Fruit fly (Drosophila melanogaster) whole organism, embryonic: Measurements from ENCODE around the gene Cdc14.

Experiments used
- B-H2 ChIP-seq: fragments of 200-800 bp; sonication (Bioruptor generic); optimal IDR thresholded peaks from 2 replicates; lab custom pipeline; 2018; ENCODE audit warnings: missing biosample characterization, mild to moderate bottlenecking, missing genetic modification characterization
- Bdp1 ChIP-seq: fragments of 200-800 bp; sonication (Bioruptor generic); optimal IDR thresholded peaks from 3 replicates; lab custom pipeline; 2016; ENCODE audit warnings: missing biosample characterization, missing genetic modification characterization
- C15 ChIP-seq: fragments of 200-800 bp; sonication (Bioruptor generic); IDR thresholded peaks from 3 replicates; pipeline ENCODE4 v1.3.6; 2022; ENCODE audit warnings: missing biosample characterization, missing genetic modification characterization
- CG10147 ChIP-seq: fragments of 200-800 bp; sonication (Bioruptor generic); optimal IDR thresholded peaks from 2 replicates; lab custom pipeline; 2019; ENCODE audit warnings: missing biosample characterization, mild to moderate bottlenecking, missing genetic modification characterization, moderate library complexity
- CG14050 ChIP-seq: fragments of 200-800 bp; sonication (Bioruptor generic); IDR thresholded peaks from 3 replicates; pipeline ENCODE4 v1.3.6; 2022; ENCODE audit warnings: missing biosample characterization, missing genetic modification characterization
- CG1602 ChIP-seq: fragments of 200-800 bp; sonication (Bioruptor generic); optimal IDR thresholded peaks from 3 replicates; lab custom pipeline; 2016; ENCODE audit warnings: missing biosample characterization, missing genetic modification characterization
- CG17328 ChIP-seq: fragments of 200-800 bp; sonication (Bioruptor generic); IDR thresholded peaks from 2 replicates; pipeline ENCODE4 v1.3.6; 2022; ENCODE audit warnings: missing biosample characterization, missing genetic modification characterization
- CG17359 ChIP-seq: fragments of 200-800 bp; sonication (Bioruptor generic); optimal IDR thresholded peaks from 3 replicates; lab custom pipeline; 2018; ENCODE audit warnings: missing biosample characterization, mild to moderate bottlenecking, missing genetic modification characterization, moderate library complexity
- CG17361 ChIP-seq: fragments of 200-800 bp; sonication (Bioruptor generic); IDR thresholded peaks from 3 replicates; pipeline ENCODE4 v1.3.6; 2022; ENCODE audit warnings: missing biosample characterization, missing genetic modification characterization
- CG2889 ChIP-seq: fragments of 200-800 bp; sonication (Bioruptor generic); IDR thresholded peaks from 3 replicates; pipeline ENCODE4 v1.3.6; 2022; ENCODE audit warnings: missing biosample characterization, missing genetic modification characterization
- CG30020 ChIP-seq: fragments of 200-800 bp; optimal IDR thresholded peaks from 2 replicates; lab custom pipeline; 2019; ENCODE audit warnings: missing biosample characterization, mild to moderate bottlenecking, missing genetic modification characterization, moderate library complexity
- CG3163 ChIP-seq: fragments of 200-800 bp; sonication (Bioruptor generic); optimal IDR thresholded peaks from 3 replicates; lab custom pipeline; 2016; ENCODE audit warnings: missing biosample characterization, missing genetic modification characterization
- CG4282 ChIP-seq: fragments of 200-800 bp; sonication (Bioruptor generic); optimal IDR thresholded peaks from 2 replicates; lab custom pipeline; 2016; ENCODE audit warnings: missing biosample characterization, missing genetic modification characterization
- CG4360 ChIP-seq: fragments of 200-800 bp; sonication (Bioruptor generic); IDR thresholded peaks from 2 replicates; pipeline ENCODE4 v1.3.6; 2022; ENCODE audit warnings: missing biosample characterization, missing genetic modification characterization
- CG43689 ChIP-seq: fragments of 200-800 bp; sonication (Bioruptor generic); IDR thresholded peaks from 2 replicates; pipeline ENCODE4 v1.3.6; 2022; ENCODE audit warnings: missing biosample characterization, missing genetic modification characterization
- CG8089 ChIP-seq: fragments of 200-800 bp; sonication (Bioruptor generic); optimal IDR thresholded peaks from 3 replicates; lab custom pipeline; 2016; ENCODE audit warnings: missing biosample characterization, missing genetic modification characterization
- CG9215 ChIP-seq: fragments of 200-800 bp; sonication (Bioruptor generic); IDR thresholded peaks from 2 replicates; pipeline ENCODE4 v1.3.6; 2022; ENCODE audit warnings: missing biosample characterization, missing genetic modification characterization
- CG9797 ChIP-seq: fragments of 200-800 bp; sonication (Bioruptor generic); optimal IDR thresholded peaks from 3 replicates; lab custom pipeline; 2018; ENCODE audit warnings: missing biosample characterization, mild to moderate bottlenecking, missing genetic modification characterization
- Dip3 ChIP-seq: fragments of 200-800 bp; sonication (Bioruptor generic); optimal IDR thresholded peaks from 3 replicates; lab custom pipeline; 2016; ENCODE audit warnings: missing biosample characterization, missing genetic modification characterization
- Fer3 ChIP-seq: fragments of 200-800 bp; sonication (Bioruptor generic); optimal IDR thresholded peaks from 2 replicates; lab custom pipeline; 2018; ENCODE audit warnings: missing biosample characterization, mild to moderate bottlenecking, missing genetic modification characterization, moderate library complexity
- Lpt ChIP-seq: fragments of >200 bp; optimal IDR thresholded peaks from 2 replicates; lab custom pipeline; 2018; ENCODE audit warnings: missing biosample characterization, missing genetic modification characterization
- Mad ChIP-seq: fragments of 200-800 bp; sonication (Bioruptor generic); optimal IDR thresholded peaks from 2 replicates; lab custom pipeline; 2016; ENCODE audit warnings: missing biosample characterization, missing genetic modification characterization
- Meics ChIP-seq: fragments of 200-800 bp; sonication (Bioruptor generic); optimal IDR thresholded peaks from 2 replicates; lab custom pipeline; 2017; ENCODE audit warnings: missing biosample characterization, mild to moderate bottlenecking, missing genetic modification characterization
- Side ChIP-seq: fragments of 200-800 bp; sonication (Bioruptor generic); optimal IDR thresholded peaks from 2 replicates; lab custom pipeline; 2016; ENCODE audit warnings: missing biosample characterization, missing genetic modification characterization
- Trl ChIP-seq, 3 experiments: fragments of >200 bp in 2 of 3; fragments of 200-800 bp in 1 of 3; sonication (Bioruptor generic) in 1 of 3; optimal IDR thresholded peaks; 2 replicates in 1 of 3; 3 replicates in 2 of 3; lab custom pipeline; 2016 to 2017; ENCODE audit warnings: missing biosample characterization in 1 of 3, missing genetic modification characterization in 1 of 3
- Vsx1 ChIP-seq: fragments of 200-800 bp; sonication (Bioruptor generic); optimal IDR thresholded peaks from 2 replicates; lab custom pipeline; 2017; ENCODE audit warnings: missing biosample characterization, mild to moderate bottlenecking, missing genetic modification characterization, missing genetic modification reagents
- ara ChIP-seq: fragments of 200-800 bp; sonication (Bioruptor generic); IDR thresholded peaks from 2 replicates; pipeline ENCODE4 v1.3.6; 2022; ENCODE audit warnings: missing biosample characterization, missing genetic modification characterization
- cas ChIP-seq: fragments of 200-800 bp; sonication (Bioruptor generic); IDR thresholded peaks from 2 replicates; pipeline ENCODE4 v1.3.6; 2022; ENCODE audit warnings: missing biosample characterization, missing genetic modification characterization
- disco-r ChIP-seq: fragments of 200-800 bp; sonication (Bioruptor generic); optimal IDR thresholded peaks from 2 replicates; lab custom pipeline; 2016; ENCODE audit warnings: missing biosample characterization, missing genetic modification characterization
- ftz-f1 ChIP-seq: fragments of 200-800 bp; sonication (Bioruptor generic); optimal IDR thresholded peaks from 2 replicates; lab custom pipeline; 2016; ENCODE audit warnings: missing biosample characterization, missing genetic modification characterization
- gsb-n ChIP-seq: fragments of 200-800 bp; sonication (Bioruptor generic); optimal IDR thresholded peaks from 3 replicates; lab custom pipeline; 2018; ENCODE audit warnings: missing biosample characterization, mild to moderate bottlenecking, missing genetic modification characterization
- hb ChIP-seq: fragments of 200-800 bp; sonication (Bioruptor generic); IDR thresholded peaks from 3 replicates; pipeline ENCODE4 v1.3.6; 2022; ENCODE audit warnings: missing biosample characterization, missing genetic modification characterization; ENCODE audit not compliant: partially characterized antibody
- ind ChIP-seq: fragments of 200-800 bp; sonication (Bioruptor generic); optimal IDR thresholded peaks from 3 replicates; lab custom pipeline; 2016; ENCODE audit warnings: missing biosample characterization, missing genetic modification characterization
- klu ChIP-seq: fragments of 200-800 bp; sonication (Bioruptor generic); IDR thresholded peaks from 2 replicates; pipeline ENCODE4 v1.3.6; 2022; ENCODE audit warnings: missing biosample characterization, missing genetic modification characterization
- kni ChIP-seq: fragments of 200-800 bp; sonication (Bioruptor generic); optimal IDR thresholded peaks from 3 replicates; lab custom pipeline; 2017; ENCODE audit warnings: mild to moderate bottlenecking, missing biosample characterization, missing genetic modification reagents, missing genetic modification characterization
- nau ChIP-seq: fragments of 200-800 bp; sonication (Bioruptor generic); optimal IDR thresholded peaks from 3 replicates; lab custom pipeline; 2017; ENCODE audit warnings: missing biosample characterization, mild to moderate bottlenecking, missing genetic modification characterization, missing genetic modification reagents
- nom ChIP-seq: fragments of 200-800 bp; sonication (Bioruptor generic); optimal IDR thresholded peaks from 2 replicates; lab custom pipeline; 2017; ENCODE audit warnings: missing biosample characterization, missing genetic modification characterization, mild to moderate bottlenecking, moderate library complexity, missing genetic modification reagents
- otp ChIP-seq: fragments of 200-800 bp; sonication (Bioruptor generic); IDR thresholded peaks from 3 replicates; pipeline ENCODE4, ENCODE4 v1.3.6; 2022; ENCODE audit warnings: missing biosample characterization, missing genetic modification characterization
- peb ChIP-seq: fragments of 200-800 bp; sonication (Bioruptor generic); IDR thresholded peaks from 2 replicates; pipeline ENCODE4 v1.3.6; 2022; ENCODE audit warnings: missing biosample characterization, missing genetic modification characterization
- psq ChIP-seq: fragments of 200-800 bp; sonication (Bioruptor generic); optimal IDR thresholded peaks from 2 replicates; lab custom pipeline; 2017; ENCODE audit warnings: missing biosample characterization, missing genetic modification characterization
- repo ChIP-seq: fragments of 200-800 bp; sonication (Bioruptor generic); optimal IDR thresholded peaks from 2 replicates; lab custom pipeline; 2016; ENCODE audit warnings: missing biosample characterization, missing genetic modification characterization
- sd ChIP-seq: fragments of 200-800 bp; sonication (Bioruptor generic); optimal IDR thresholded peaks from 3 replicates; lab custom pipeline; 2018; ENCODE audit warnings: missing biosample characterization, mild to moderate bottlenecking, missing genetic modification characterization, moderate library complexity
- ssp ChIP-seq: fragments of 200-800 bp; sonication (Bioruptor generic); IDR thresholded peaks from 2 replicates; pipeline ENCODE4 v1.3.6; 2022; ENCODE audit warnings: missing biosample characterization, missing genetic modification characterization
- sug ChIP-seq: fragments of 200-800 bp; optimal IDR thresholded peaks from 2 replicates; lab custom pipeline; 2019; ENCODE audit warnings: missing biosample characterization, mild to moderate bottlenecking, missing genetic modification characterization, moderate library complexity
- tio ChIP-seq: fragments of 200-800 bp; sonication (Bioruptor generic); optimal IDR thresholded peaks from 2 replicates; lab custom pipeline; 2017; ENCODE audit warnings: missing biosample characterization, missing genetic modification characterization, inconsistent platforms
- toy ChIP-seq: fragments of 200-800 bp; sonication (Bioruptor generic); IDR thresholded peaks from 2 replicates; pipeline ENCODE4 v1.3.6; 2022; ENCODE audit warnings: missing biosample characterization, missing genetic modification characterization
- trh ChIP-seq: fragments of 200-800 bp; sonication (Bioruptor generic); optimal IDR thresholded peaks from 2 replicates; lab custom pipeline; 2016; ENCODE audit warnings: missing biosample characterization, missing genetic modification characterization
- vnd ChIP-seq: fragments of 200-800 bp; sonication (Bioruptor generic); IDR thresholded peaks from 3 replicates; pipeline ENCODE4 v1.3.6; 2022; ENCODE audit warnings: missing biosample characterization, missing genetic modification characterization; ENCODE audit not compliant: partially characterized antibody
- zfh1 ChIP-seq: fragments of 200-800 bp; sonication (Bioruptor generic); IDR thresholded peaks from 3 replicates; pipeline ENCODE4 v1.3.6; 2022; ENCODE audit warnings: missing biosample characterization, missing genetic modification characterization
- zfh2 ChIP-seq: fragments of 200-800 bp; sonication (Bioruptor generic); optimal IDR thresholded peaks from 2 replicates; lab custom pipeline; 2016; ENCODE audit warnings: missing biosample characterization, missing genetic modification characterization

Gene Cdc14

DNA sequence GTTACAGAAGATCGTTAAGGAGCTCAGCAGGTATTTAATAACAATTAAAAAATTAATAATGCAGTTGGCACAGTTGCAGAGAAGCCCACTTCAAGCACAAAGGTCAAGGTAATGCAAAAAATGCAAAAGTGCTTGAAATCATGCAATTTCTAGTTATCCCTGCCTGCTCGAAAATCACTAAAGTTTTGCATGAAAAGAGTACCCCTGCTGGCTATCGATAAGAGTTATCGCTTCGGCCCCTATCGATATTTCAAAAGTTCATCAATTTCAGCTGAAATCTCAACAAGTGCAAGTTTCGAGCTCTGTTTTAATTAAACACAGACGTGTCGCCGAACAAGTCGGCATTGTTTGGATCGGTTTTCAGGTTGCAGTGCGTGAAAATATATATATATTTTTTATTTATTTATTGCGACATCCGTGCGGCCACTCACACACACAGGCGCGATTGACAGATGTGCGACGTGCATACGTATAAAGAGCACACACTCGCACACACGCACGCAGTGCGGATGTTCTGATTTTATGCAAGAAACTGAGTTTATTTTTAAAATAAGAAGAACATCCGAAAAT, 10.9 kb upstream of the Cdc14 start (continued):
- peak; percentile 19 for TF ChIP-seq CG9797 (GFP tag; lab: Kevin White, UChicago)
- TF ChIP-seq nom (GFP tag; lab: Kevin White, UChicago) = peak; percentile 41
- TF ChIP-seq klu (GFP tag; lab: Robert Waterston, UW) = peak; percentile 24; the same call in 1 of the 2 replicates
- peak; percentile 36 for TF ChIP-seq CG8089 (GFP tag; lab: Kevin White, UChicago)
- TF ChIP-seq CG4282 (GFP tag; lab: Kevin White, UChicago) = no peak
- TF ChIP-seq zfh2 (GFP tag; lab: Kevin White, UChicago) = peak; percentile 71
- TF ChIP-seq cas (GFP tag; lab: Robert Waterston, UW) = no peak
- TF ChIP-seq CG1602 (GFP tag; lab: Kevin White, UChicago) = no peak
- no peak for TF ChIP-seq C15 (GFP tag; lab: Robert Waterston, UW)
- 0 out of 2 replicates have a peak, but pooled peaks have one; percentile 37 for TF ChIP-seq peb (GFP tag; lab: Robert Waterston, UW)
- TF ChIP-seq tio = no peak
- TF ChIP-seq CG17361 (GFP tag; lab: Robert Waterston, UW) = peak; percentile 69
- TF ChIP-seq CG17359 (tag; lab: Kevin White, UChicago) = peak; percentile 17
- no peak for TF ChIP-seq Lpt (GFP tag; lab: Kevin White, UChicago)
- no peak for TF ChIP-seq Bdp1 (GFP tag; lab: Kevin White, UChicago)
- TF ChIP-seq ftz-f1 = no peak
- no peak for TF ChIP-seq disco-r (GFP tag; lab: Kevin White, UChicago)
- no peak for TF ChIP-seq CG2889 (GFP tag; lab: Robert Waterston, UW)
- no peak for TF ChIP-seq nau
- peak; percentile 58 for TF ChIP-seq sug (tag; lab: Kevin White, UChicago)
- TF ChIP-seq ara (GFP tag; lab: Robert Waterston, UW) = no peak
- peak; percentile 56 for TF ChIP-seq Mad
- TF ChIP-seq Dip3 = peak; percentile 53
- no peak for TF ChIP-seq CG4360 (GFP tag; lab: Robert Waterston, UW)
- peak; percentile 37 for TF ChIP-seq CG9215 (GFP tag; lab: Robert Waterston, UW)
- 0 out of 2 replicates have a peak, but pooled peaks have one; percentile 20 for TF ChIP-seq toy (GFP tag; lab: Robert Waterston, UW)
- TF ChIP-seq Vsx1 (GFP tag; lab: Kevin White, UChicago) = no peak
- TF ChIP-seq CG17328 (GFP tag; lab: Robert Waterston, UW) = peak; percentile 50; the same call in 1 of the 2 replicates
- TF ChIP-seq CG14050 = no peak
- TF ChIP-seq vnd (GFP tag; lab: Robert Waterston, UW) = peak; percentile 79
- TF ChIP-seq trh (GFP tag; lab: Kevin White, UChicago) = no peak
- TF ChIP-seq kni (GFP tag; lab: Kevin White, UChicago) = no peak
- peak; percentile 51 for TF ChIP-seq ind (GFP tag; lab: Kevin White, UChicago)
- no peak for TF ChIP-seq CG43689
- peak; percentile 43 for TF ChIP-seq Side
- no peak for TF ChIP-seq psq (GFP tag; lab: Kevin White, UChicago)
- peak; percentile 61 for TF ChIP-seq ssp (GFP tag; lab: Robert Waterston, UW)
- TF ChIP-seq sd (tag; lab: Kevin White, UChicago) = no peak
- no peak for TF ChIP-seq CG10147 (GFP tag; lab: Kevin White, UChicago)
- TF ChIP-seq Meics = peak; percentile 68
- TF ChIP-seq repo (GFP tag; lab: Kevin White, UChicago) = peak; percentile 71
- peak; percentile 43 for TF ChIP-seq CG30020 (tag; lab: Kevin White, UChicago)
- TF ChIP-seq Fer3 (tag; lab: Kevin White, UChicago) = peak; percentile 46
- TF ChIP-seq CG3163 = peak; percentile 32
- TF ChIP-seq hb (GFP tag; lab: Robert Waterston, UW) = peak; percentile 79; the same call in 2 of the 3 replicates
- TF ChIP-seq otp (GFP tag; lab: Robert Waterston, UW) = 0 out of 3 replicates have a peak, but pooled peaks have one; percentile 15
- peak; percentile 60; the same call in 2 of the 3 replicates for TF ChIP-seq zfh1 (GFP tag; lab: Robert Waterston, UW)
- no peak for TF ChIP-seq gsb-n (tag; lab: Kevin White, UChicago)
- TF ChIP-seq Trl (optimal IDR thresholded peaks at IDR 0.05; lab: Kevin White, UChicago) = no peak
- peak; percentile 45 for TF ChIP-seq Trl (GFP tag; optimal IDR thresholded peaks at IDR 0.05; lab: Kevin White, UChicago)
- no peak for TF ChIP-seq B-H2
